Worm (Caenorhabditis elegans) whole organism, dauer: ENCODE measurements around the gene F47F2.1.

Experiments used
- unc-62 ChIP-seq: sonication (generic microtip); optimal IDR thresholded peaks from 2 replicates; lab custom pipeline; 2017; ENCODE audit warnings: missing biosample characterization, missing genetic modification reagents, missing genetic modification characterization

The F47F2.1 gene

ce11 chrX:3878233-3878632, at the start of gene F47F2.1:
Gene F47F2.1 (plus strand): TSS chrX:3878533.
- TF ChIP-seq unc-62 (GFP tag; lab: Kevin White, UChicago): no peak

ce11 chrX:3828598-3829204, 49.6 kb upstream of the F47F2.1 start:
- no peak for TF ChIP-seq unc-62 (GFP tag; lab: Kevin White, UChicago)

ce11 chrX:3829605-3830004, 48.7 kb upstream of the F47F2.1 start:
- no peak for TF ChIP-seq unc-62 (GFP tag; lab: Kevin White, UChicago)

- no peak for TF ChIP-seq unc-62 (GFP tag; lab: Kevin White, UChicago)
These were observed 47.5 kb upstream of the F47F2.1 start for ce11 chrX:3830872-3831271.

- no peak for TF ChIP-seq unc-62 (GFP tag; lab: Kevin White, UChicago)
These were observed 46.2 kb upstream of the F47F2.1 start for ce11 chrX:3832059-3832641.

- no peak for TF ChIP-seq unc-62 (GFP tag; lab: Kevin White, UChicago)
These were observed 44.1 kb upstream of the F47F2.1 start for ce11 chrX:3833964-3834840.

- no peak for TF ChIP-seq unc-62 (GFP tag; lab: Kevin White, UChicago)
These were observed 42.7 kb upstream of the F47F2.1 start for ce11 chrX:3835632-3836031.

- TF ChIP-seq unc-62 (GFP tag; lab: Kevin White, UChicago): no peak
These were observed 40.6 kb upstream of the F47F2.1 start for ce11 chrX:3837752-3838159.

- no peak for TF ChIP-seq unc-62 (GFP tag; lab: Kevin White, UChicago)
These were observed 39.7 kb upstream of the F47F2.1 start for ce11 chrX:3838670-3839069.

ce11 chrX:3839172-3839571, 39.2 kb upstream of the F47F2.1 start:
- TF ChIP-seq unc-62 (GFP tag; lab: Kevin White, UChicago): no peak

ce11 chrX:3842398-3842896, 35.9 kb upstream of the F47F2.1 start, which contains the start of gene ttr-48:
Gene ttr-48 (minus strand): TSS chrX:3842448.
- no peak for TF ChIP-seq unc-62 (GFP tag; lab: Kevin White, UChicago)

ce11 chrX:3853901-3854300, 24.4 kb upstream of the F47F2.1 start:
- no peak for TF ChIP-seq unc-62 (GFP tag; lab: Kevin White, UChicago)

ce11 chrX:3855717-3856116, 22.6 kb upstream of the F47F2.1 start:
- no peak for TF ChIP-seq unc-62 (GFP tag; lab: Kevin White, UChicago)

- no peak for TF ChIP-seq unc-62 (GFP tag; lab: Kevin White, UChicago)
These were observed 20.6 kb upstream of the F47F2.1 start, which contains the start of gene ceh-18 for ce11 chrX:3857697-3858096. Gene ceh-18 (minus strand): TSS chrX:3857797.

ce11 chrX:3858355-3858754, 20.0 kb upstream of the F47F2.1 start:
- no peak for TF ChIP-seq unc-62 (GFP tag; lab: Kevin White, UChicago)

- TF ChIP-seq unc-62 (GFP tag; lab: Kevin White, UChicago): no peak
These were observed 18.9 kb upstream of the F47F2.1 start for ce11 chrX:3859449-3859848.
